Fruit fly (Drosophila melanogaster): ENCODE measurements around the gene CG43867.
A peak's percentile ranks its signal among the peaks of the same experiment; 100 is the strongest.

CG43867 gene

DNA sequence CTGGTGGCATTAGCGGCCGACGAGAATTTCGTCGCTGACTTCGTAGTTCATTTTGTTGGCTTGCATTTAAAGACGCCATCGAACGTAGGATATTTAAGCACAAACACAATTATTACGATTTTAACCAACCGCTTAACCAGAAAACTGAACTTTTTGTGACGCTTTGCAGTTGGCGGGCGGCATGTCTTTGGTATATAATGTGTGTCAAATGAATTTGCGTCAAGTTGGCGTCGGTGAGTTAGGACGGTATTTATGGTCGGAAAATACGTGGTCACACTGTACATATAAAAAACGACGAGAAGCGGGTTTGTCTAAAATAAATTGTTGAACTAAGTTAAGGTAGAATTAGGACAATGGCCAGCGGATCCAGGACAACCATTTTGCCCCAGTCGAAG lies at the start of gene CG43867, which contains the start of gene MED22:
Gene CG43867 (minus strand): TSS at position 113 of the 395 bp plus-strand sequence.
Gene MED22 (plus strand): TSS at position 277 of the 395 bp plus-strand sequence.
- TF ChIP-seq rn (GFP tag; IDR thresholded peaks at IDR 0.05) (no peak), CG32121 (GFP tag; IDR thresholded peaks at IDR 0.05) (no peak), Pif1A (GFP tag; optimal IDR thresholded peaks at IDR 0.05) (no peak), Ets98B (GFP tag; IDR thresholded peaks at IDR 0.05) (no peak), CG8301 (tag; optimal IDR thresholded peaks at IDR 0.05) (no peak), CG8159 (tag; optimal IDR thresholded peaks at IDR 0.05) (no peak), EcR (GFP tag; optimal IDR thresholded peaks at IDR 0.05) (no peak), Snoo (tag; optimal IDR thresholded peaks at IDR 0.05) (no peak), CG10348 (GFP tag; IDR thresholded peaks at IDR 0.05) (no peak), fd96Ca (GFP tag; IDR thresholded peaks at IDR 0.05) (no peak), CG34367 (tag; optimal IDR thresholded peaks at IDR 0.05) (no peak), CG9948 (tag; optimal IDR thresholded peaks at IDR 0.05) (no peak), D1 (tag; optimal IDR thresholded peaks at IDR 0.05) (no peak), CG15710 (tag; optimal IDR thresholded peaks at IDR 0.05) (no peak), CG4496 (GFP tag; IDR thresholded peaks at IDR 0.05) (no peak), CG13204 (GFP tag; optimal IDR thresholded peaks at IDR 0.05) (no peak)

dm6 chrX:966818-967217 lies 39.0 kb upstream of the CG43867 start:
- TF ChIP-seq CG14655 (GFP tag; optimal IDR thresholded peaks at IDR 0.05) (peak; percentile 7), Snoo (tag; optimal IDR thresholded peaks at IDR 0.05) (no peak), CG32121 (GFP tag; IDR thresholded peaks at IDR 0.05) (no peak), CG15710 (tag; optimal IDR thresholded peaks at IDR 0.05) (peak; percentile 19), CG8159 (tag; optimal IDR thresholded peaks at IDR 0.05) (peak; percentile 24), Pif1A (GFP tag; optimal IDR thresholded peaks at IDR 0.05) (no peak), rn (GFP tag; IDR thresholded peaks at IDR 0.05) (no peak), CG4496 (GFP tag; IDR thresholded peaks at IDR 0.05) (no peak), fd96Ca (GFP tag; IDR thresholded peaks at IDR 0.05) (no peak), CG10348 (GFP tag; IDR thresholded peaks at IDR 0.05) (no peak), Pif1B (GFP tag; optimal IDR thresholded peaks at IDR 0.05) (no peak), gl (tag; optimal IDR thresholded peaks at IDR 0.05) (no peak)

DNA sequence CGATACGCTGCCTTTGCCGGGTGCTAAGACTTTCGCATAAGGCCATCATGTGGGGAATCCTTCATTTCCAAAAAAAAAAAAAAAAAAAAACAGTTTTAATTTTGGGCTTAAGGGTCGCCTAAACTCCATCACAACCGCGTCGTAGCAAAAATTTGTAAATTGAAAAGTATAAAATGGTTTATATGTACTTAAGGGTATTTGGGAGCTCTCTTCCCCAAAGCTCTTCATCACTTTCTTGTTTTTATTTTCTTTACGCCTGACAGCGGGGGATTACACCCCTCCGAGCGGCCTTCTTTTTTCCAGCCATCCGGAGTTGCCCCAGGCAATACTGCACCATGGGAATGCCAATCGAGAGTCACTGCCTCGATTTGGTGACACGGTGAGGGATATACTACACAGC lies 36.2 kb upstream of the CG43867 start:
- TF ChIP-seq Pif1A (GFP tag; optimal IDR thresholded peaks at IDR 0.05), result no peak
- TF ChIP-seq CG10348 (GFP tag; IDR thresholded peaks at IDR 0.05), result no peak
- no peak for TF ChIP-seq gl (tag; optimal IDR thresholded peaks at IDR 0.05)
- no peak for TF ChIP-seq CG12605 (GFP tag; IDR thresholded peaks at IDR 0.05)
- no peak for TF ChIP-seq EcR (GFP tag; optimal IDR thresholded peaks at IDR 0.05)
- no peak for TF ChIP-seq CG9948 (tag; optimal IDR thresholded peaks at IDR 0.05)
- no peak for TF ChIP-seq CG13204 (GFP tag; optimal IDR thresholded peaks at IDR 0.05)
- no peak for TF ChIP-seq CG4496 (GFP tag; IDR thresholded peaks at IDR 0.05)
- TF ChIP-seq D1 (tag; optimal IDR thresholded peaks at IDR 0.05), result no peak
- no peak for TF ChIP-seq CG34367 (tag; optimal IDR thresholded peaks at IDR 0.05)
- no peak for TF ChIP-seq Pif1B (GFP tag; optimal IDR thresholded peaks at IDR 0.05)
- no peak for TF ChIP-seq Snoo (tag; optimal IDR thresholded peaks at IDR 0.05)
- TF ChIP-seq Ets98B (GFP tag; IDR thresholded peaks at IDR 0.05), result no peak
- TF ChIP-seq rn (GFP tag; IDR thresholded peaks at IDR 0.05), result no peak
- TF ChIP-seq CG15710 (tag; optimal IDR thresholded peaks at IDR 0.05), result no peak

- no peak for TF ChIP-seq Ets98B (GFP tag; IDR thresholded peaks at IDR 0.05)
- TF ChIP-seq CG8301 (tag; optimal IDR thresholded peaks at IDR 0.05), result no peak
- TF ChIP-seq CG34367 (tag; optimal IDR thresholded peaks at IDR 0.05), result no peak
- no peak for TF ChIP-seq D1 (tag; optimal IDR thresholded peaks at IDR 0.05)
- no peak for TF ChIP-seq CG12605 (GFP tag; IDR thresholded peaks at IDR 0.05)
- no peak for TF ChIP-seq gl (tag; optimal IDR thresholded peaks at IDR 0.05)
- TF ChIP-seq CG8159 (tag; optimal IDR thresholded peaks at IDR 0.05), result peak; percentile 27
- TF ChIP-seq CG32121 (GFP tag; IDR thresholded peaks at IDR 0.05), result no peak
- TF ChIP-seq CG13204 (GFP tag; optimal IDR thresholded peaks at IDR 0.05), result no peak
- TF ChIP-seq CG10348 (GFP tag; IDR thresholded peaks at IDR 0.05), result no peak
- no peak for TF ChIP-seq Pif1B (GFP tag; optimal IDR thresholded peaks at IDR 0.05)
- no peak for TF ChIP-seq Pif1A (GFP tag; optimal IDR thresholded peaks at IDR 0.05)
- 0 out of 3 replicates have a peak, but pooled peaks have one; percentile 17 for TF ChIP-seq CG4496 (GFP tag; IDR thresholded peaks at IDR 0.05)
- no peak for TF ChIP-seq rn (GFP tag; IDR thresholded peaks at IDR 0.05)
- TF ChIP-seq CG9948 (tag; optimal IDR thresholded peaks at IDR 0.05), result peak; percentile 1
- TF ChIP-seq CG17806 (tag; optimal IDR thresholded peaks at IDR 0.05), result peak; percentile 15
- no peak for TF ChIP-seq CG15710 (tag; optimal IDR thresholded peaks at IDR 0.05)
- no peak for TF ChIP-seq Snoo (tag; optimal IDR thresholded peaks at IDR 0.05)
- peak; percentile 19 for TF ChIP-seq CG14655 (GFP tag; optimal IDR thresholded peaks at IDR 0.05)
- TF ChIP-seq fd96Ca (GFP tag; IDR thresholded peaks at IDR 0.05), result no peak
- TF ChIP-seq EcR (GFP tag; optimal IDR thresholded peaks at IDR 0.05), result no peak
Observed at dm6 chrX:955873-956272, 28.1 kb upstream of the CG43867 start.

DNA sequence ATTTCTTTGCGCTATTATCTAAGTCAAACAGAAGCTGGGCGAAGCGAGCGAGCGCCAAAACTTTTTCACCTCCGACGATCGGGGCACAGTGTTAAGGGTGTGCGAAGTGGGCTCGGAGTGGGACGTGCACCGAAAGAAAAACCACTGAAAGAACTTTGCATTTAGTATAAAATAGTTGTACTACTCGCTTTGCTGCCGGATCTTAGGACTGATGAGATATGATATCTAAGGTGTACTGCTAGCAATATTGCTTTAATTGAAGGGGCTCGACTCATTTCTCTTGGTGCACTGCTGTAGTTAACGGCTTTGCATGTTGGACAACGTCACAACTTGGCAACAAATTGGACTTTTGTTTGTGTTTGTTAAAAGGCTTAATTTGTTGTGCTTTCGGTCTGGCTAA lies 26.0 kb upstream of the CG43867 start:
- TF ChIP-seq CG8159 (tag; optimal IDR thresholded peaks at IDR 0.05) (no peak), CG10348 (GFP tag; IDR thresholded peaks at IDR 0.05) (no peak), CG13204 (GFP tag; optimal IDR thresholded peaks at IDR 0.05) (no peak), Pif1B (GFP tag; optimal IDR thresholded peaks at IDR 0.05) (no peak), CG15710 (tag; optimal IDR thresholded peaks at IDR 0.05) (no peak), Snoo (tag; optimal IDR thresholded peaks at IDR 0.05) (no peak), CG9948 (tag; optimal IDR thresholded peaks at IDR 0.05) (no peak), D1 (tag; optimal IDR thresholded peaks at IDR 0.05) (no peak), CG34367 (tag; optimal IDR thresholded peaks at IDR 0.05) (no peak), Pif1A (GFP tag; optimal IDR thresholded peaks at IDR 0.05) (no peak), Ets98B (GFP tag; IDR thresholded peaks at IDR 0.05) (no peak), EcR (GFP tag; optimal IDR thresholded peaks at IDR 0.05) (no peak), CG17806 (tag; optimal IDR thresholded peaks at IDR 0.05) (no peak), gl (tag; optimal IDR thresholded peaks at IDR 0.05) (no peak), fd96Ca (GFP tag; IDR thresholded peaks at IDR 0.05) (no peak)

DNA sequence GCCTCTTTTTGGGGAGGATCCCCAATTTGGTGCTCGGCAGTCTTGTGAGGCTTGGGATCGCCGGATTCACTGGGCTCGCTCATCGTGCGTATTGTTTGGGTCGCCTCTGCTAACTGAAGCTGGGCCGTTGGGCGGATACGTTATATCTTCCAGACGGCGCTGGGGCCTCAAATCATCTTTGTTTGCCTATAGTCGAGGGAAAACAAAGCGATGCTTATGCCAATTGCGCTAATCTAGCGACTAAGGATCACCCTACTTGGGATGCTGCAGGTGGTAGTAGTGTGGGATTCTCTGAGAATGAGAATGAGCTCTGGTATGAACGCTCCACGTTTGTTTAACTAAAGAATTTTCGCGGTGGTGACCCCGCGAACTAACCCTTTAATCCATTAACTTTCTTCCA lies 24.0 kb upstream of the CG43867 start, which contains the start of gene CG3690:
Gene CG3690 (minus strand): TSS at position 101 of the 400 bp plus-strand sequence.
- no peak for TF ChIP-seq Ets98B (GFP tag; IDR thresholded peaks at IDR 0.05)
- TF ChIP-seq CG12605 (GFP tag; IDR thresholded peaks at IDR 0.05), result no peak
- TF ChIP-seq rn (GFP tag; IDR thresholded peaks at IDR 0.05), result no peak
- no peak for TF ChIP-seq CG34367 (tag; optimal IDR thresholded peaks at IDR 0.05)
- TF ChIP-seq D1 (tag; optimal IDR thresholded peaks at IDR 0.05), result no peak
- TF ChIP-seq CG17806 (tag; optimal IDR thresholded peaks at IDR 0.05), result no peak
- no peak for TF ChIP-seq CG4496 (GFP tag; IDR thresholded peaks at IDR 0.05)
- no peak for TF ChIP-seq CG15710 (tag; optimal IDR thresholded peaks at IDR 0.05)
- TF ChIP-seq CG8159 (tag; optimal IDR thresholded peaks at IDR 0.05), result no peak
- TF ChIP-seq Snoo (tag; optimal IDR thresholded peaks at IDR 0.05), result no peak
- TF ChIP-seq CG10348 (GFP tag; IDR thresholded peaks at IDR 0.05), result no peak
- no peak for TF ChIP-seq CG32121 (GFP tag; IDR thresholded peaks at IDR 0.05)
- TF ChIP-seq CG8301 (tag; optimal IDR thresholded peaks at IDR 0.05), result no peak
- no peak for TF ChIP-seq gl (tag; optimal IDR thresholded peaks at IDR 0.05)
- TF ChIP-seq CG9948 (tag; optimal IDR thresholded peaks at IDR 0.05), result no peak
- no peak for TF ChIP-seq Pif1A (GFP tag; optimal IDR thresholded peaks at IDR 0.05)
- no peak for TF ChIP-seq Pif1B (GFP tag; optimal IDR thresholded peaks at IDR 0.05)
- no peak for TF ChIP-seq CG14655 (GFP tag; optimal IDR thresholded peaks at IDR 0.05)
- TF ChIP-seq fd96Ca (GFP tag; IDR thresholded peaks at IDR 0.05), result no peak
